Fruit fly (Drosophila melanogaster) whole organism, pupa: ENCODE measurements around the gene CG42487.

Experiments used
- CG32121 ChIP-seq: fragments of 200-800 bp; sonication (Bioruptor generic); IDR thresholded peaks from 2 replicates; pipeline ENCODE4 v1.3.6; 2022; ENCODE audit warnings: missing biosample characterization, missing genetic modification characterization
- CG34367 ChIP-seq: fragments of 200-800 bp; sonication (Bioruptor generic); optimal IDR thresholded peaks from 2 replicates; lab custom pipeline; 2018; ENCODE audit warnings: missing biosample characterization, mild to moderate bottlenecking, missing genetic modification characterization
- CG8159 ChIP-seq: fragments of 200-800 bp; sonication (Bioruptor generic); optimal IDR thresholded peaks from 3 replicates; lab custom pipeline; 2018; ENCODE audit warnings: missing biosample characterization, mild to moderate bottlenecking, missing genetic modification characterization, moderate library complexity
- CG8301 ChIP-seq: fragments of 200-800 bp; sonication (Bioruptor generic); optimal IDR thresholded peaks from 2 replicates; lab custom pipeline; 2018; ENCODE audit warnings: missing biosample characterization, mild to moderate bottlenecking, missing genetic modification characterization
- CG9948 ChIP-seq: fragments of 200-800 bp; sonication (Bioruptor generic); optimal IDR thresholded peaks from 2 replicates; lab custom pipeline; 2018; ENCODE audit warnings: missing biosample characterization, mild to moderate bottlenecking, missing genetic modification characterization, moderate library complexity
- EcR ChIP-seq: fragments of 200-800 bp; sonication (Bioruptor generic); optimal IDR thresholded peaks from 3 replicates; lab custom pipeline; 2019; ENCODE audit warnings: missing biosample characterization, missing genetic modification characterization, mild to moderate bottlenecking, moderate library complexity, missing genetic modification reagents
- Ets98B ChIP-seq: fragments of 200-800 bp; sonication (Bioruptor generic); IDR thresholded peaks from 2 replicates; pipeline ENCODE4 v1.3.6; 2022; ENCODE audit warnings: missing biosample characterization, missing genetic modification characterization
- Pif1B ChIP-seq: fragments of 200-800 bp; sonication (Bioruptor generic); optimal IDR thresholded peaks from 3 replicates; lab custom pipeline; 2016; ENCODE audit warnings: missing biosample characterization, missing genetic modification characterization

- TF ChIP-seq CG34367 (tag; lab: Kevin White, UChicago) (peak; percentile 80), CG8301 (no peak), CG9948 (tag; lab: Kevin White, UChicago) (peak; percentile 3), CG32121 (GFP tag; lab: Robert Waterston, UW) (0 out of 2 replicates have a peak, but pooled peaks have one; percentile 40), Pif1B (peak; percentile 40), CG8159 (peak; percentile 47), Ets98B (GFP tag; lab: Robert Waterston, UW) (peak; percentile 59), EcR (GFP tag; lab: Kevin White, UChicago) (no peak)
Observed at dm6 chr3R:27922673-27923175, 36.3 kb downstream of the CG42487 start, which contains the start of gene RpL4.
